Fruit fly (Drosophila melanogaster): Measurements from ENCODE around the gene Calx.

Gene Calx

DNA sequence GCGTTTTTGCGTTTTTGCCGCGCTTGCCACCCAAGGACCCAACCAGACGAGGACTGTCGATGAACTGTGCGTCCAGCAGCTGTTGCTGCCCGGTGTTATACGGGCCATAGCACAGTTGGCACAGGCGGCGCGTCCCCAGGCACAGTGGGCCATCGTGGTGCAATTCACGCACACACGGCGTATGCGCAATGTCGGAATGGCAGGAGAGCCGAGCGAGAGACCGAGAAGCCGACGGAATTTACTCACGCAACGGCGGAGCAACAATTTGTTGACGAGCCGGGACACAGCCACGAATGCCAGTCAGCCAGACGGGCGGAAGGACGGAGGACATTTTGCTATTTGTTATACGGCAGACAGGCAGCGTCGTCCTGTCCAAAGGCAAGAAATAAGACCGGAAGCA is 32.5 kb upstream of the Calx start, which contains the start of gene CG31191:
TSS of gene CG31191 (minus strand) at position 68 of the 400 bp plus-strand sequence.
- TF ChIP-seq ken (GFP tag; IDR thresholded peaks at IDR 0.05): no peak
- no peak for TF ChIP-seq CG11398 (GFP tag; optimal IDR thresholded peaks at IDR 0.05)
- no peak for TF ChIP-seq slou (GFP tag; optimal IDR thresholded peaks at IDR 0.05)
- no peak for TF ChIP-seq CG6654 (GFP tag; optimal IDR thresholded peaks at IDR 0.05)
- no peak for TF ChIP-seq ara (GFP tag; IDR thresholded peaks at IDR 0.05)
- TF ChIP-seq nerfin-2 (GFP tag; IDR thresholded peaks at IDR 0.05; ENCODE audit: partially characterized antibody): no peak
- TF ChIP-seq fd96Cb (tag; optimal IDR thresholded peaks at IDR 0.05): no peak
- no peak for TF ChIP-seq CG10431 (GFP tag; optimal IDR thresholded peaks at IDR 0.05)
- no peak for TF ChIP-seq CG7963 (GFP tag; IDR thresholded peaks at IDR 0.05; ENCODE audit: partially characterized antibody)
- no peak for TF ChIP-seq B-H1 (GFP tag; IDR thresholded peaks at IDR 0.05)
- no peak for TF ChIP-seq Gsc (GFP tag; IDR thresholded peaks at IDR 0.05)
- TF ChIP-seq pan (optimal IDR thresholded peaks at IDR 0.05): no peak
- TF ChIP-seq pan (GFP tag; optimal IDR thresholded peaks at IDR 0.05 in 1 of 2, IDR thresholded peaks at IDR 0.05 in 1 of 2): no peak
- TF ChIP-seq MBD-R2 (GFP tag; IDR thresholded peaks at IDR 0.05): 0 out of 2 replicates have a peak, but pooled peaks have one; percentile 29
- TF ChIP-seq seq (GFP tag; IDR thresholded peaks at IDR 0.05): 0 out of 2 replicates have a peak, but pooled peaks have one; percentile 5
- no peak for TF ChIP-seq E2f1 (GFP tag; IDR thresholded peaks at IDR 0.05)
- TF ChIP-seq sd (tag; optimal IDR thresholded peaks at IDR 0.05): no peak
- TF ChIP-seq CG3163 (GFP tag; optimal IDR thresholded peaks at IDR 0.05): no peak
- TF ChIP-seq sens-2 (GFP tag; IDR thresholded peaks at IDR 0.05): no peak
- TF ChIP-seq Adf1 (GFP tag; IDR thresholded peaks at IDR 0.05): peak; percentile 9; the same call in 1 of the 2 replicates
- peak; percentile 65 for TF ChIP-seq ewg (GFP tag; optimal IDR thresholded peaks at IDR 0.05)
- TF ChIP-seq Hey (tag; optimal IDR thresholded peaks at IDR 0.05): no peak
- 0 out of 2 replicates have a peak, but pooled peaks have one; percentile 12 for TF ChIP-seq CG7372 (GFP tag; IDR thresholded peaks at IDR 0.05)
- TF ChIP-seq Dip2 (GFP tag; IDR thresholded peaks at IDR 0.05): no peak
- no peak for TF ChIP-seq CG6254 (GFP tag; optimal IDR thresholded peaks at IDR 0.05)
- no peak for TF ChIP-seq CG17568 (GFP tag; optimal IDR thresholded peaks at IDR 0.05)
- peak; percentile 10 for TF ChIP-seq Hmr (GFP tag; optimal IDR thresholded peaks at IDR 0.05)
- TF ChIP-seq Xrp1 (GFP tag; IDR thresholded peaks at IDR 0.05): no peak
- no peak for TF ChIP-seq dysf (GFP tag; IDR thresholded peaks at IDR 0.05)
- no peak for TF ChIP-seq nom (GFP tag; optimal IDR thresholded peaks at IDR 0.05)
- no peak for TF ChIP-seq da (GFP tag; optimal IDR thresholded peaks at IDR 0.05)
- TF ChIP-seq YL-1 (GFP tag; optimal IDR thresholded peaks at IDR 0.05): no peak
- no peak for TF ChIP-seq emc (GFP tag; optimal IDR thresholded peaks at IDR 0.05)
- TF ChIP-seq CG13775 (GFP tag; optimal IDR thresholded peaks at IDR 0.05): no peak
- TF ChIP-seq CG9215 (GFP tag; IDR thresholded peaks at IDR 0.05): no peak
- no peak for TF ChIP-seq kay (GFP tag; optimal IDR thresholded peaks at IDR 0.05)
- no peak for TF ChIP-seq Fer2 (tag; optimal IDR thresholded peaks at IDR 0.05)
- 0 out of 3 replicates have a peak, but pooled peaks have one; percentile 20 for TF ChIP-seq zen2 (GFP tag; IDR thresholded peaks at IDR 0.05; ENCODE audit: partially characterized antibody)
- peak; percentile 91 for TF ChIP-seq Deaf1 (tag; optimal IDR thresholded peaks at IDR 0.05)
- no peak for TF ChIP-seq fru (optimal IDR thresholded peaks at IDR 0.05)
- TF ChIP-seq CG32772 (GFP tag; IDR thresholded peaks at IDR 0.05): no peak
- TF ChIP-seq Trl (optimal IDR thresholded peaks at IDR 0.05): peak in 1 of 2 experiments; percentile 6
- TF ChIP-seq Trl (GFP tag; optimal IDR thresholded peaks at IDR 0.05): no peak
- no peak for TF ChIP-seq crc (GFP tag; optimal IDR thresholded peaks at IDR 0.05)
- no peak for TF ChIP-seq Oli (tag; optimal IDR thresholded peaks at IDR 0.05)
- no peak for TF ChIP-seq esg (GFP tag; conservative IDR thresholded peaks at IDR 0.05)
- peak; percentile 14 for TF ChIP-seq CG13894 (tag; optimal IDR thresholded peaks at IDR 0.05)
- TF ChIP-seq TFAM (GFP tag; optimal IDR thresholded peaks at IDR 0.05): no peak
- peak; percentile 23; the same call in 1 of the 2 replicates for TF ChIP-seq amos (GFP tag; IDR thresholded peaks at IDR 0.05; ENCODE audit: partially characterized antibody)
- no peak for TF ChIP-seq hbn (GFP tag; IDR thresholded peaks at IDR 0.05; ENCODE audit: partially characterized antibody)
- TF ChIP-seq D (optimal IDR thresholded peaks at IDR 0.05): no peak
- no peak for TF ChIP-seq D (GFP tag; optimal IDR thresholded peaks at IDR 0.05)
- no peak for TF ChIP-seq ftz-f1 (GFP tag; optimal IDR thresholded peaks at IDR 0.05)
